Worm (Caenorhabditis elegans) whole organism, dauer: ENCODE results near the gene srz-12.
"Not testable (repeated sequence)": the region's sequence is repeated elsewhere in the genome, so short reads cannot be mapped to it uniquely, and the experiment has no call there.

Experiments used
- unc-62 ChIP-seq: sonication (generic microtip); optimal IDR thresholded peaks from 2 replicates; lab custom pipeline; 2017; ENCODE audit warnings: missing biosample characterization, missing genetic modification reagents, missing genetic modification characterization

Gene srz-12

DNA sequence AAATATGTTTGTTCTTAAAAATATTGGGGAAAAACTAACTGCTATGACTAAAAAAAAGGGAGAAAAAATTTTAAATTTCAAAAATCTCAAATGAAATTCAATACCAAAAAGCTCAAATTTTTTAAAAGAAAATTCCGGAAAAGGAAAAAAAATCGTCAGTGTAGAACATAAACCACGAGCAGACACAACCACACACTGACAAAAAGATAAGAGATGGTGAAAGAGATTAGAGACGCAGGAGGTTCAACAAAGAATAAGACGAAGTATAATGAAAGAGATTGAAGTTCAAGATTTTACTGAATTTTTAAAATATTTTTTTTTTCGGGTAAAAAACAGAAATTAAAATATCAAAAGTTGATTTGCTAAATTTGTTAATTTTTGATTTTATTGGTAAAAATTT lies 17.5 kb upstream of the srz-12 start:
- TF ChIP-seq unc-62, result no peak

DNA sequence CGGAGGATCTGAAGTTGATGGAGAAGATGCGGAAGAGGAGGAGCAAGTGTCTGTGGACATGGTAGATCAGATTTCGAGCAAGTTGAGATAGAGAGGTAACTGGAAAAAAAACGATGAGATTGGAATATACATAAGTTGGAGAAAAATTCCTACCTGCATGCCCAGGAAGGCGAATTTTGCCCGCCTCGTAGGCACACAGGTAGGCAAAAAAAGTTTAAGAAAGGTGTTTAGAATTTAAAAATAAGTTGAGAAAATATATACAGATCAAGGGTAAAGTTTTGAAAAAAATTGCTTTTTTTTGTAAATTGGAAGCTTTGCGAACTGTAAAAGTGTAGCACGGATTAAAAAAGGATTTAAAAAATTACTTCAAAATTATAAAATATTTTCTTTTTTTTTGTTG lies 17.0 kb upstream of the srz-12 start, which contains the start of gene nhr-84:
TSS of gene nhr-84 (minus strand) at position 101 of the 400 bp plus-strand sequence.
- TF ChIP-seq unc-62, result no peak

DNA sequence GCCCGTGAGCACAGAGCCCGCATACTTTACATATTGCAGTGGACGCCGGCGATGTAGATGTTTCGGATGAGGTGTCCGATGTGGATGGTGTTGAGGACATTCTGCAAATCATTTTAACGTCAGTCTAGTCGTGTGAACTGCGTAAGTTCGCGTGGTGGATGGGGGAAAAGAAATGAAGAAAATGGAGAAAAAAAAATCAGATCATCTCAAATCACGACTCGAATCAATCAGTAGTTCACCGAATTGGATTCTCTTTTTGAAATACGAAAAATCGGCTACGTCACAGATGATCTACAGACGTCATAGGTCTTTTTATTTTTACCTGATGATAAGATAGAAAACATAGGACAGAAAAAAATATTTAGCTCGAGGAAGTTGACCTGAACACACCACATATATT lies 13.8 kb upstream of the srz-12 start, which contains the start of gene nhr-102:
TSS of gene nhr-102 (minus strand) at position 101 of the 400 bp plus-strand sequence.
- TF ChIP-seq unc-62, result no peak

ce11 chrV:15873762-15874161 lies 11.3 kb upstream of the srz-12 start:
- no peak for TF ChIP-seq unc-62

- no peak for TF ChIP-seq unc-62
Measured at ce11 chrV:15872273-15872672, 9.8 kb upstream of the srz-12 start, which contains the start of gene str-56. str-56 (plus strand) TSS chrV:15872573.

DNA sequence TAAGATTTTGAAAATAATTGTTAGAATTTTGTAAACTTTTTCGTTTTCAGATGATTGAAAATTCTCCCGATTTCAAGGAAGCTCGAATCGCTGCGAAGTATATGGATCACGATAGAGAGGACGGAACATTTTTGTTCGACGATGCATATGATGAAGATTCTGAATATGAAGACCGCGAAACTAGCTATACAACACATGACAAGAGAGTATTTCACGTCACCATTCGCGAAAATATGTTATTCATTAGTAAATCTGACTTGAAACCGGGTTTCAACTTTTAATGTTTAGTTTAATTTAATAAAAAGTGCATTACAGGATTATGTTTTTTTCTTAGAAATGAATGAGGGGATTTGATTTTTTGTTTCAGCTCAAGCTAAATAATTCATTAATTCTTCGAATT lies 7.9 kb upstream of the srz-12 start, which contains the start of gene str-57:
TSS of gene str-57 (plus strand) at position 301 of the 400 bp plus-strand sequence.
- no peak for TF ChIP-seq unc-62

DNA sequence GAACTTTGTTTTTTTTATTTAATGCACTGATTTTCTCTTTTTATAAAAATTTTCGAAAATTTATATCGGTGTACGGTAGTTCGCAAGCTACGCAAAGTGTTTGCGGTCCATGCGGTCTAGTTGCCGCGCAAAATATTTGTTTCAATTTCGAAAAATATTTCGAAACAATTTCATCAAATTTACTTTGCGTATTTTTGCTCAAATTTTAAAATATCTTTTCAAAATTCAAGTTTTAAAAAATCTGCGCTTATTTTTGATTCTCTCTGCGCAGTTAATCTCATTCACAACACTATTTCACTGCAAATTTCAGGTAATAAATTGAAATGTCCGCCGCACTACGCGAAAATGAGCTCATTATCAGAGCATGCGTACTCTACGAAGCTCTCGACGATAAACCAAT lies 4.9 kb upstream of the srz-12 start, which contains the start of gene fbxa-197:
TSS of gene fbxa-197 (plus strand) at position 301 of the 400 bp plus-strand sequence.
- TF ChIP-seq unc-62, result no peak

- no peak for TF ChIP-seq unc-62
Measured at ce11 chrV:15865839-15866238, 3.3 kb upstream of the srz-12 start, which contains the start of gene srh-293. srh-293 (plus strand) TSS chrV:15866139.

DNA sequence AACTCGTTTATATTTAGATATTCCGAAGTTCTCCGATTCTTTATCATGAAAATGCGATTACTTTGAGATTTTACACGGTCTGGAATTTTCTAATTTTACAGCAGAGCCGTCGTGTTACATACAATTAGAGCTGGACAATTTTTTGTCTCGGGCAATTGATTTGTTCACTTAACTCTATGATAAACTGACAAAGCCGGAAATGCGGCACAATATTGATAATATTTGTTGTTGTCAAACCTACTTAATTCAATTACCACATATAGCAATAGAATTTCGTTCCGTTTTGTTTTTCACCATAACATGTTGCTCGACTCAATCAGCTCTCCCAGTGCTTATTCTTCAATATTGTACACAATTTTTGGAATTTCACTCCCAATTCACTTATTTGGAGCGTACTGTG lies 543 bp upstream of the srz-12 start, which contains the start of gene srh-299:
TSS of gene srh-299 (plus strand) at position 301 of the 400 bp plus-strand sequence.
- TF ChIP-seq unc-62, result no peak

DNA sequence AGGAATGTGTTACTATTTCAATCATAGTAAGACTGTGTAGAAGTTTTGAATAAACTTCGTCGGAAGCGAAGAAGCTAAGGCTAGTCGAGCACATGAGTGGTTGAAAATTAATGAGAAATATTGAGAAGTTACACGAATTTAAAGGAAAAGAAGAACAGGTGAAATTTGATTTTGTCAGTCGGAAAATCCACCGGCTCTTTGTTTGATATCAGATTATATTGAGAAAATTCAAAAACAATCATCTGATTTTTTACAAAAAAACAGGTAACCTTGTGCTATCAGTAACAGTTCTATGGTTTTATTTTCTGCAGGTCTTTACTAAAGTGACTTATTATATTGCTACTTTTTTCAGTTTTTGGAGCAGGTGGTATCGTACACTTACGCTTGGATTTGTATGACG lies 4.2 kb downstream of the srz-12 start, which contains the start of gene srh-148:
TSS of gene srh-148 (minus strand) at position 101 of the 400 bp plus-strand sequence.
- no peak for TF ChIP-seq unc-62

ce11 chrV:15850276-15850811 lies 12.2 kb downstream of the srz-12 start, which contains the start of gene srh-147:
srh-147 (minus strand) TSS chrV:15850326.
- TF ChIP-seq unc-62, result not testable (repeated sequence)

ce11 chrV:15841095-15841494 lies 21.4 kb downstream of the srz-12 start, which contains the start of gene srh-149:
srh-149 (minus strand) TSS chrV:15841195.
- TF ChIP-seq unc-62, result no peak

- no peak for TF ChIP-seq unc-62
Measured at ce11 chrV:15833622-15834021, 28.9 kb downstream of the srz-12 start, which contains the start of gene srbc-54. srbc-54 (minus strand) TSS chrV:15833722.

DNA sequence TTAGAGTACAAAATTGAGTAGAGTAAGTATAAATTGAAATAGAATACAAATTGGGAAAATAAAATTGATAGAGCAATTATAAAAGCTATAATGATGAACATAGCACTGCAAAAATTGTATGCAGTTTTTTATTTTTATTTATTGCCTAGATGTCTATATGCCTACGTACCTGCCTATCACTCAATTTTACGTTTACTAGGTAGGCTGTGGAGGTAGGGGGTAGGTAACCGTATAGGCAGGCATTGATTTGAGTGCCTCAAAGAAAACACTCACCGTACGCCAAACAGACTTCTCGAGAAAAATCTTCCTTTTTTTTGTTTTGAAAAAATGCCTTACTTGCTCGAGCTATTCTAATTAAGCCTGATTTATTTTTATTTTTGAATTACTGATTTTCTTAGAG lies 30.9 kb downstream of the srz-12 start, which contains the start of gene srbc-56:
TSS of gene srbc-56 (minus strand) at position 101 of the 400 bp plus-strand sequence.
- TF ChIP-seq unc-62, result no peak

DNA sequence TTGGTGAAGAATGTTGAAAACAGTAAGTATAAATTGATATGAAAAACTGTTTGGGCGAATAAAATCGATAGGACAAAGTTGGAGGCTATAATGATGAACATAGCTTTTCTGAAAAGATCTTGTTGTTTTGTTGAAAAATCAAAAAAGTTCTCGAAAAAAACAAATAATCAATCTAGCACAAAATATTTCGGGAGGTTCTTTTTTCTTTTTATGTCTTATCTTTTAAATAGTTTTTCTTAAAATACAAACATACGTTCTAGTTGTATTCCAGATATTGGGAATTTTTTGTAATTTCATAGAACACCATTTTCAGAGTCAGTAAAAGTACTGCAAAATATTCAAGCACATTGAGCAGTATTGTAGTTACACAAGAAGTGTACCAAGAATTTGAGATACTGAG lies 32.6 kb downstream of the srz-12 start, which contains the start of gene srbc-55:
TSS of gene srbc-55 (minus strand) at position 101 of the 400 bp plus-strand sequence.
- no peak for TF ChIP-seq unc-62

DNA sequence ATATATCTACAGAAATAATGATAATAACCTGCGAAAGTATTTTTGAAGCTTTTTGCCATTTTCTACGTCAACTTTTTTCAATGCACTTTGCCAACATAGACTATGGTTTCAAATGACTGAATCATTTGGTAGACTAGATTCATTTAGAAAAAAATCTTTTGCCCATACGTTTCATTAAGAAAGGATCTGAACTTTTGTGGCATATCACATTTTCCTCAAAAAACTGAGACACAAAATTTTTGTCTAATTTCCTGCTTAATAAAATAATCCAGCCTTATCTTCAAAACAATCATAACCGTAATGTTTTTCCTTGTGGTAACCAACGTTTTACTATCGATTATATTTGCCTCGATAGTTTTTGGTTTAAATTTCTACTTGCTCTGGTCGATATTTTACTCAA lies 36.4 kb downstream of the srz-12 start, which contains the start of gene srbc-51:
TSS of gene srbc-51 (plus strand) at position 301 of the 400 bp plus-strand sequence.
- no peak for TF ChIP-seq unc-62

DNA sequence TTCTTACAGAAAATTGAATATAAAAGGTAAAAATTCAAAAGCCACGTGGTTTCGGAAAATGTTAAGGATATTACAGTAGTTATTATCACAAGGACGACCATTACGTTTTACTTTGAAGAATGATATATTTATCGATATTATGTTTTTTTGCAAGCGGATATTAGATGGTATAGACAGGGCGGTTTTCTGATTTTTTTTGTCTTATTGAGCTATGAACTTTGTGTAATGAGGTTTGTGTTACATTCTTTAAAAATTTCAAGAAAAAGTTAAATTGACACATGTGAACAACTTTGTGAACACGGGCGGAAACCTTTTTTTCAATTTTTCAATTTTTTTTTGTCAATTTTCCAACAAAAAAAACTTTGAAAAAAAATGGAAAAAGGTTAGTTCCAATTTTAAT lies 37.6 kb downstream of the srz-12 start, which contains the start of gene srbc-50:
TSS of gene srbc-50 (minus strand) at position 101 of the 400 bp plus-strand sequence.
- TF ChIP-seq unc-62, result no peak

- TF ChIP-seq unc-62, result no peak
Measured at ce11 chrV:15821398-15821797, 41.1 kb downstream of the srz-12 start, which contains the start of gene srbc-49. srbc-49 (plus strand) TSS chrV:15821698.
